Worm (Caenorhabditis elegans): ENCODE data around the gene T12A7.2.

The T12A7.2 gene

DNA sequence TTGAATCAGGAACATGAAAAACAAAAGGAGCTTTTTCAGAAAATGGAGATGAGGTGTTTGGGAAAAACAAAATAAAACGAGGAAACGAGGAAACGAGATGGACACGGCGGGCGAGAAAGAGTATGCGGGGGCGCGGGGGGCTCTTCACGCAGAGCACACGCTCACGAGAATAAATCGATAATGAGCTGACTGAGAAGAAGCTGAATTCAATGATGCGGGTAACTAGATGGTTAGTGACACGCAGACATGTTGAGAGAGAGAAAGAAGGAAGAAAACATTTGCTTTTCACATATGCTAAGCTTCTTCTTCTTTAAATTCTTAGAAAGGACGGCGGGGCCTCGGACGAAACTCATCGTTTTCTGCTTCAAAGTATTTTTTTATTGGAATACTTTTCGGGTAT is 4.6 kb upstream of the T12A7.2 start:
- TF ChIP-seq eyg-1 (tag; optimal IDR thresholded peaks at IDR 0.05) (no peak), F13H6.1 (tag; optimal IDR thresholded peaks at IDR 0.05) (no peak), pros-1 (tag; optimal IDR thresholded peaks at IDR 0.05) (no peak), ceh-18 (tag; optimal IDR thresholded peaks at IDR 0.05) (peak; percentile 47), nfya-1 (tag; optimal IDR thresholded peaks at IDR 0.05) (peak; percentile 47), pha-2 (tag; optimal IDR thresholded peaks at IDR 0.05) (no peak), unc-42 (tag; optimal IDR thresholded peaks at IDR 0.05) (peak; percentile 92), pat-9 (tag; optimal IDR thresholded peaks at IDR 0.05) (no peak), ceh-19 (GFP tag; optimal IDR thresholded peaks at IDR 0.05) (no peak), fkh-6 (tag; optimal IDR thresholded peaks at IDR 0.05) (no peak), hlh-8 (tag; optimal IDR thresholded peaks at IDR 0.05) (no peak), ceh-2 (tag; optimal IDR thresholded peaks at IDR 0.05) (no peak), unc-55 (GFP tag; optimal IDR thresholded peaks at IDR 0.05) (no peak), odd-2 (tag; optimal IDR thresholded peaks at IDR 0.05) (no peak), elt-4 (tag; optimal IDR thresholded peaks at IDR 0.05) (no peak), ceh-34 (tag; optimal IDR thresholded peaks at IDR 0.05) (peak; percentile 29), npax-4 (tag; optimal IDR thresholded peaks at IDR 0.05) (no peak), ahr-1 (tag; optimal IDR thresholded peaks at IDR 0.05) (no peak), ceh-24 (tag; optimal IDR thresholded peaks at IDR 0.05) (no peak), Y22D7AL.16 (tag; optimal IDR thresholded peaks at IDR 0.05) (no peak), sox-4 (tag; optimal IDR thresholded peaks at IDR 0.05) (no peak), tbx-2 (tag; optimal IDR thresholded peaks at IDR 0.05) (peak; percentile 51), unc-86 (tag; optimal IDR thresholded peaks at IDR 0.05) (peak; percentile 3), ceh-30 (tag; optimal IDR thresholded peaks at IDR 0.05) (no peak), ceh-48 (tag; optimal IDR thresholded peaks at IDR 0.05) (peak; percentile 95), tbx-7 (tag; optimal IDR thresholded peaks at IDR 0.05) (no peak), syd-9 (tag; optimal IDR thresholded peaks at IDR 0.05) (no peak), fkh-10 (GFP tag; optimal IDR thresholded peaks at IDR 0.05) (no peak), ceh-22 (tag; optimal IDR thresholded peaks at IDR 0.05) (no peak), gmeb-2 (tag; optimal IDR thresholded peaks at IDR 0.05) (no peak), ceh-45 (GFP tag; IDR thresholded peaks at IDR 0.05) (no peak), lim-6 (tag; optimal IDR thresholded peaks at IDR 0.05) (no peak), pqm-1 (tag; optimal IDR thresholded peaks at IDR 0.05) (no peak), ceh-31 (tag; optimal IDR thresholded peaks at IDR 0.05) (peak; percentile 68), che-1 (tag; optimal IDR thresholded peaks at IDR 0.05) (no peak), fax-1 (tag; optimal IDR thresholded peaks at IDR 0.05) (no peak), madf-2 (tag; optimal IDR thresholded peaks at IDR 0.05) (no peak)

DNA sequence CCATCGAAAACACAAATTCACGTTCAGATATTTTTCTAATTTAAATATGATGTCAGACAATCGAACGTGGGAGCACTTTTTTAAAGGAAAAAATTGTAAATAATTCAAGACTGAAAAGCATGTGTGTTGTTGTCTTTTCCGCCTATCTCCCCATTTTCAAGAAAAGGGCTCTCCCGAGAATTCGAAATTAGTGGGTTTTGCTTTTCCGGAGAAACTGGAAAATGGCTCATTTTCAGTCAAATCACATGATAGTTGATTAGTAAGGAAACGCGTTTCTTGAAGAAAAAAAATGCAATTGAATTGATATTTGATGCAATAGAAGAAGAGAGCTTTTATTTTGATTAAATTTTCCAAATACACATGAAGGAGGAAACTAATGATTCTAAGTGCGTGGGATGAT is 1.1 kb downstream of the T12A7.2 start:
- TF ChIP-seq fkh-10 (GFP tag; optimal IDR thresholded peaks at IDR 0.05) (no peak), F13H6.1 (tag; optimal IDR thresholded peaks at IDR 0.05) (no peak), pros-1 (tag; optimal IDR thresholded peaks at IDR 0.05) (no peak), C38D4.7 (GFP tag; optimal IDR thresholded peaks at IDR 0.05) (no peak), nhr-232 (tag; optimal IDR thresholded peaks at IDR 0.05) (no peak), pqm-1 (tag; optimal IDR thresholded peaks at IDR 0.05) (no peak), pha-2 (tag; optimal IDR thresholded peaks at IDR 0.05) (no peak), tbx-7 (tag; optimal IDR thresholded peaks at IDR 0.05) (no peak), K09A11.1 (tag; optimal IDR thresholded peaks at IDR 0.05; ENCODE audit: insufficient read depth) (no peak), pha-4 (tag; optimal IDR thresholded peaks at IDR 0.05) (no peak), elt-4 (tag; optimal IDR thresholded peaks at IDR 0.05) (no peak), ceh-34 (tag; optimal IDR thresholded peaks at IDR 0.05) (no peak), hlh-15 (tag; optimal IDR thresholded peaks at IDR 0.05) (no peak)

DNA sequence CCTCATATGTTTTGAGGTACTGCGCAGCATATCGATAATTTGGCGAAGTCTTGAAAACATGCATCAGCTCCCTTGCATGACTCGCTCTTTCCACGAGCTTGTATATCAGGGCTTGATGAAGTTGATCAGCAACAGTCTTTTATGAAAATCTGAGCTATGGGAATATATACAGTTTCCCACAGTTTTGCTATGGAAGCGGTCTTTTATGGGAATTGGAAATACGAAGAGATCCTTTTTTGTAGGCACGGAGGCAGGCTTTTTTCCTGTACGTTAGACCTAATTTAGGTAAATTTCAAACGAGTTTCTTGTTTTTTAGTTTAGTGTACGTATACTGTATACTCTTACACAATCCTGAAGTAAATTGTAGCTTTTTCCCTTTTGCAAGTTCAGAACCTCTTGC is 5.0 kb downstream of the T12A7.2 start, which contains the start of gene T12A7.9:
TSS of gene T12A7.9 (minus strand) at position 101 of the 400 bp plus-strand sequence.
- TF ChIP-seq che-1 (tag; optimal IDR thresholded peaks at IDR 0.05) (no peak), ceh-48 (tag; optimal IDR thresholded peaks at IDR 0.05) (no peak), hlh-15 (tag; optimal IDR thresholded peaks at IDR 0.05) (no peak), ceh-24 (tag; optimal IDR thresholded peaks at IDR 0.05) (no peak), ceh-45 (GFP tag; IDR thresholded peaks at IDR 0.05) (no peak), syd-9 (tag; optimal IDR thresholded peaks at IDR 0.05) (no peak), dve-1 (tag; optimal IDR thresholded peaks at IDR 0.05) (no peak), pqm-1 (tag; optimal IDR thresholded peaks at IDR 0.05) (no peak), ceh-14 (tag; optimal IDR thresholded peaks at IDR 0.05) (no peak), tbx-2 (tag; optimal IDR thresholded peaks at IDR 0.05) (no peak)

Data from whole organism, late embryonic.